Worm (Caenorhabditis elegans) whole organism, L4/young adult: ENCODE data around the gene ung-1.

Source experiments
- W03F9.2 ChIP-seq: fragments of 150-350 bp; optimal IDR thresholded peaks from 2 replicates; lab custom pipeline; 2014; ENCODE audit warnings: missing biosample characterization, missing genetic modification characterization
- dao-5 ChIP-seq: sonication (generic microtip); optimal IDR thresholded peaks from 2 replicates; lab custom pipeline; 2016; ENCODE audit warnings: missing genotype, missing genetic modification characterization, moderate library complexity, missing compliant biosample characterization
- him-1 ChIP-seq: sonication (generic microtip); optimal IDR thresholded peaks from 2 replicates; lab custom pipeline; 2016; ENCODE audit warnings: missing genotype, missing genetic modification reagents, missing genetic modification characterization, missing compliant biosample characterization

ce11 chrIII:12017999-12018398 lies 44.1 kb upstream of the ung-1 start:
- TF ChIP-seq him-1 (tag; lab: Kevin White, UChicago): no peak
- no peak for TF ChIP-seq dao-5
- no peak for TF ChIP-seq W03F9.2 (tag; lab: Kevin White, UChicago)
